Worm (Caenorhabditis elegans) whole organism, young adult: ENCODE results near the gene msp-38.

Experiments
- B0019.2 ChIP-seq: fragments of 200-800 bp; sonication (Bioruptor generic); conservative IDR thresholded peaks from 2 replicates; pipeline ENCODE4 v1.3.6; 2022; ENCODE audit warnings: missing genetic modification reagents, missing genetic modification characterization, missing compliant biosample characterization
- F10E7.11 ChIP-seq: sonication (generic microtip); optimal IDR thresholded peaks from 2 replicates; lab custom pipeline; 2017; ENCODE audit warnings: mild to moderate bottlenecking, missing genetic modification characterization, moderate library complexity, missing compliant biosample characterization
- F22D6.2 ChIP-seq: sonication (generic microtip); optimal IDR thresholded peaks from 2 replicates; lab custom pipeline; 2016; ENCODE audit warnings: mild to moderate bottlenecking, missing genetic modification characterization, missing compliant biosample characterization
- F33H1.4 ChIP-seq: fragments of 200-800 bp; sonication (Bioruptor generic); IDR thresholded peaks from 2 replicates; pipeline ENCODE4 v1.3.6; 2022; ENCODE audit warnings: missing genetic modification reagents, missing genetic modification characterization, missing compliant biosample characterization
- F39B2.1 ChIP-seq: fragments of 200-800 bp; sonication (Bioruptor generic); IDR thresholded peaks from 2 replicates; pipeline ENCODE4 v1.3.6; 2022; ENCODE audit warnings: missing genetic modification reagents, missing genetic modification characterization, missing compliant biosample characterization
- F49E8.2 ChIP-seq: sonication (generic microtip); optimal IDR thresholded peaks from 3 replicates; lab custom pipeline; 2017; ENCODE audit warnings: missing genetic modification characterization, mild to moderate bottlenecking, missing compliant biosample characterization, antibody characterized with exemption, moderate library complexity; ENCODE audit not compliant: insufficient read depth
- K11D2.4 ChIP-seq: fragments of 200-800 bp; sonication (Bioruptor generic); IDR thresholded peaks from 2 replicates; pipeline ENCODE4 v1.3.6; 2022; ENCODE audit warnings: missing genetic modification reagents, missing genetic modification characterization, missing compliant biosample characterization
- K12H6.12 ChIP-seq: fragments of 200-800 bp; sonication (Bioruptor generic); optimal IDR thresholded peaks from 2 replicates; lab custom pipeline; 2018; ENCODE audit warnings: mild to moderate bottlenecking, missing genetic modification characterization, missing compliant biosample characterization
- Y79H2A.3 ChIP-seq: fragments of 200-800 bp; sonication (Bioruptor generic); conservative IDR thresholded peaks from 2 replicates; pipeline ENCODE4 v1.3.6; 2022; ENCODE audit warnings: missing genetic modification reagents, missing genetic modification characterization, missing compliant biosample characterization
- Y95B8A.8 ChIP-seq: fragments of 200-800 bp; sonication (Bioruptor generic); IDR thresholded peaks from 2 replicates; pipeline ENCODE4 v1.3.6; 2022; ENCODE audit warnings: missing genetic modification reagents, missing genetic modification characterization, missing compliant biosample characterization
- ZK185.1 ChIP-seq: sonication (generic microtip); optimal IDR thresholded peaks from 2 replicates; lab custom pipeline; 2016; ENCODE audit warnings: mild to moderate bottlenecking, missing genetic modification characterization, missing compliant biosample characterization; ENCODE audit not compliant: poor library complexity, severe bottlenecking
- akir-1 ChIP-seq: fragments of 200-800 bp; sonication (Bioruptor generic); optimal IDR thresholded peaks from 2 replicates; lab custom pipeline; 2018; ENCODE audit warnings: mild to moderate bottlenecking, missing genetic modification characterization, moderate library complexity, missing compliant biosample characterization
- aptf-3 ChIP-seq: fragments of 200-800 bp; sonication (Bioruptor generic); IDR thresholded peaks from 2 replicates; pipeline ENCODE4 v1.3.6; 2022; ENCODE audit warnings: missing genetic modification characterization, missing compliant biosample characterization
- athp-1 ChIP-seq: sonication (generic microtip); optimal IDR thresholded peaks from 2 replicates; lab custom pipeline; 2017; ENCODE audit warnings: mild to moderate bottlenecking, missing genetic modification characterization, missing compliant biosample characterization
- attf-6 ChIP-seq: fragments of 200-800 bp; sonication (Bioruptor generic); IDR thresholded peaks from 2 replicates; pipeline ENCODE4 v1.3.6; 2022; ENCODE audit warnings: missing genetic modification reagents, missing genetic modification characterization, missing compliant biosample characterization
- bed-1 ChIP-seq: fragments of 200-800 bp; sonication (Bioruptor generic); IDR thresholded peaks from 2 replicates; pipeline ENCODE4 v1.3.6; 2022; ENCODE audit warnings: missing genetic modification reagents, missing genetic modification characterization, missing compliant biosample characterization
- ccch-3 ChIP-seq: fragments of 200-800 bp; sonication (Bioruptor generic); optimal IDR thresholded peaks from 2 replicates; lab custom pipeline; 2018; ENCODE audit warnings: mild to moderate bottlenecking, missing genetic modification characterization, missing compliant biosample characterization
- cebp-1 ChIP-seq, 2 experiments: fragments of 200-800 bp in 1 of 2; sonication (Bioruptor generic) in 1 of 2; sonication (generic microtip) in 1 of 2; IDR thresholded peaks in 1 of 2; optimal IDR thresholded peaks in 1 of 2; 2 replicates each; pipeline versions ENCODE4 v1.3.6 to Lab custom; 2017 to 2022; ENCODE audit warnings: missing compliant biosample characterization in 2 of 2, missing genetic modification characterization in 2 of 2, mild to moderate bottlenecking in 1 of 2, missing genetic modification reagents in 1 of 2, moderate library complexity in 1 of 2
- cebp-2 ChIP-seq: fragments of 200-800 bp; sonication (Bioruptor generic); IDR thresholded peaks from 2 replicates; pipeline ENCODE4 v1.3.6; 2022; ENCODE audit warnings: missing genetic modification characterization, missing compliant biosample characterization
- ceh-58 ChIP-seq: fragments of 200-800 bp; sonication (Bioruptor generic); IDR thresholded peaks from 2 replicates; pipeline ENCODE4 v1.3.6; 2022; ENCODE audit warnings: missing genetic modification characterization, missing compliant biosample characterization
- ceh-91 ChIP-seq: fragments of 200-800 bp; sonication (Bioruptor generic); IDR thresholded peaks from 2 replicates; pipeline ENCODE4 v1.3.6; 2022; ENCODE audit warnings: missing genetic modification reagents, missing genetic modification characterization, missing compliant biosample characterization
- dpff-1 ChIP-seq: sonication (generic microtip); optimal IDR thresholded peaks from 2 replicates; lab custom pipeline; 2017; ENCODE audit warnings: mild to moderate bottlenecking, missing genetic modification characterization, missing compliant biosample characterization
- dpl-1 ChIP-seq: fragments of 150-350 bp; optimal IDR thresholded peaks from 2 replicates; lab custom pipeline; 2014; ENCODE audit warnings: missing biosample characterization, missing genetic modification reagents, missing genetic modification characterization
- egl-44 ChIP-seq: fragments of 200-800 bp; sonication (Bioruptor generic); IDR thresholded peaks from 2 replicates; pipeline ENCODE4 v1.3.6; 2022; ENCODE audit warnings: missing genetic modification reagents, missing genetic modification characterization, missing compliant biosample characterization
- ets-4 ChIP-seq: fragments of 200-800 bp; sonication (Bioruptor generic); optimal IDR thresholded peaks from 2 replicates; lab custom pipeline; 2018; ENCODE audit warnings: mild to moderate bottlenecking, missing genetic modification characterization, missing compliant biosample characterization
- him-1 ChIP-seq: sonication (generic microtip); optimal IDR thresholded peaks from 2 replicates; lab custom pipeline; 2016; ENCODE audit warnings: missing genotype, missing genetic modification reagents, missing genetic modification characterization, missing compliant biosample characterization
- hlh-26 ChIP-seq: fragments of 200-800 bp; sonication (Bioruptor generic); conservative IDR thresholded peaks from 2 replicates; pipeline ENCODE4 v1.3.6; 2022; ENCODE audit warnings: missing genetic modification reagents, missing genetic modification characterization, missing compliant biosample characterization
- hrde-1 ChIP-seq: sonication (generic microtip); optimal IDR thresholded peaks from 2 replicates; lab custom pipeline; 2016; ENCODE audit warnings: missing genetic modification characterization, mild to moderate bottlenecking, missing compliant biosample characterization, moderate library complexity, missing genotype, missing genetic modification reagents, borderline replicate concordance
- let-607 ChIP-seq, 2 experiments: fragments of 200-800 bp in 1 of 2; sonication (Bioruptor generic) in 1 of 2; sonication (generic microtip) in 1 of 2; optimal IDR thresholded peaks; 2 replicates each; lab custom pipeline; 2016 to 2018; ENCODE audit warnings: mild to moderate bottlenecking in 2 of 2, missing compliant biosample characterization in 2 of 2, missing genetic modification characterization in 2 of 2, moderate library complexity in 2 of 2, missing genotype in 1 of 2
- lin-35 ChIP-seq, 3 experiments: fragments of 150-350 bp in 2 of 3; sonication (generic microtip) in 1 of 3; optimal IDR thresholded peaks; 2 replicates each; lab custom pipeline; 2014 to 2018; ENCODE audit warnings: missing biosample characterization in 3 of 3, missing genetic modification characterization in 3 of 3, missing genetic modification reagents in 3 of 3
- lin-54 ChIP-seq: fragments of 200-800 bp; sonication (Bioruptor generic); optimal IDR thresholded peaks from 2 replicates; lab custom pipeline; 2018; ENCODE audit warnings: mild to moderate bottlenecking, missing genetic modification characterization, missing compliant biosample characterization
- lsy-27 ChIP-seq: sonication (generic microtip); optimal IDR thresholded peaks from 2 replicates; lab custom pipeline; 2017; ENCODE audit warnings: missing genetic modification characterization, mild to moderate bottlenecking, missing compliant biosample characterization, antibody characterized with exemption, missing genotype, borderline replicate concordance; ENCODE audit not compliant: insufficient read depth
- madf-3 ChIP-seq: fragments of 200-800 bp; sonication (Bioruptor generic); IDR thresholded peaks from 2 replicates; pipeline ENCODE4 v1.3.6; 2022; ENCODE audit warnings: missing genetic modification reagents, missing genetic modification characterization, missing compliant biosample characterization
- madf-6 ChIP-seq: fragments of 200-800 bp; sonication (Bioruptor generic); IDR thresholded peaks from 2 replicates; pipeline ENCODE4 v1.3.6; 2022; ENCODE audit warnings: missing genetic modification reagents, missing genetic modification characterization, missing compliant biosample characterization
- mxl-1 ChIP-seq: sonication (generic microtip); optimal IDR thresholded peaks from 2 replicates; lab custom pipeline; 2016; ENCODE audit warnings: missing genetic modification characterization, missing compliant biosample characterization
- nfya-1 ChIP-seq: sonication (generic microtip); optimal IDR thresholded peaks from 2 replicates; lab custom pipeline; 2017; ENCODE audit warnings: antibody characterized with exemption, missing compliant biosample characterization, missing genetic modification characterization, borderline replicate concordance; ENCODE audit not compliant: insufficient read depth
- nhr-179 ChIP-seq: sonication (generic microtip); optimal IDR thresholded peaks from 2 replicates; lab custom pipeline; 2016; ENCODE audit warnings: mild to moderate bottlenecking, missing genetic modification characterization, missing compliant biosample characterization
- nhr-27 ChIP-seq: fragments of 200-800 bp; sonication (Bioruptor generic); optimal IDR thresholded peaks from 2 replicates; lab custom pipeline; 2018; ENCODE audit warnings: mild to moderate bottlenecking, missing genetic modification characterization, moderate library complexity, missing compliant biosample characterization
- pbrm-1 ChIP-seq: fragments of 200-800 bp; sonication (Bioruptor generic); IDR thresholded peaks from 2 replicates; pipeline ENCODE4 v1.3.6; 2022; ENCODE audit warnings: missing genetic modification reagents, missing genetic modification characterization, missing compliant biosample characterization
- rcor-1 ChIP-seq: fragments of 200-800 bp; sonication (Bioruptor generic); IDR thresholded peaks from 2 replicates; pipeline ENCODE4 v1.3.6; 2022; ENCODE audit warnings: missing genetic modification reagents, missing genetic modification characterization, missing compliant biosample characterization
- snpc-3.4 ChIP-seq: sonication (generic microtip); optimal IDR thresholded peaks from 2 replicates; lab custom pipeline; 2017; ENCODE audit warnings: missing genetic modification characterization, mild to moderate bottlenecking, missing compliant biosample characterization, antibody characterized with exemption, moderate library complexity, missing genotype, missing genetic modification reagents
- snpc-4 ChIP-seq, 5 experiments: fragments of 150-350 bp in 1 of 5; sonication (generic microtip) in 4 of 5; optimal IDR thresholded peaks; 2 replicates each; lab custom pipeline; 2014 to 2018; ENCODE audit warnings: missing genetic modification characterization in 5 of 5, missing biosample characterization in 3 of 5, antibody characterized with exemption in 2 of 5, mild to moderate bottlenecking in 2 of 5, missing compliant biosample characterization in 2 of 5, missing genotype in 2 of 5, moderate library complexity in 2 of 5, missing genetic modification reagents in 1 of 5
- sptf-2 ChIP-seq: fragments of 200-800 bp; sonication (Bioruptor generic); optimal IDR thresholded peaks from 2 replicates; lab custom pipeline; 2018; ENCODE audit warnings: mild to moderate bottlenecking, missing genetic modification characterization, missing compliant biosample characterization
- tbp1 ChIP-seq: fragments of 200-800 bp; sonication (Bioruptor generic); optimal IDR thresholded peaks from 2 replicates; lab custom pipeline; 2018; ENCODE audit warnings: mild to moderate bottlenecking, missing genetic modification characterization, missing compliant biosample characterization
- xnd-1 ChIP-seq: sonication (generic microtip); optimal IDR thresholded peaks from 2 replicates; lab custom pipeline; 2016; ENCODE audit warnings: missing genotype, missing genetic modification reagents, missing genetic modification characterization, missing compliant biosample characterization
- ztf-6 ChIP-seq: fragments of 200-800 bp; sonication (Bioruptor generic); IDR thresholded peaks from 2 replicates; pipeline ENCODE4 v1.3.6; 2022; ENCODE audit warnings: missing genetic modification reagents, missing genetic modification characterization, missing compliant biosample characterization

Gene msp-38

DNA sequence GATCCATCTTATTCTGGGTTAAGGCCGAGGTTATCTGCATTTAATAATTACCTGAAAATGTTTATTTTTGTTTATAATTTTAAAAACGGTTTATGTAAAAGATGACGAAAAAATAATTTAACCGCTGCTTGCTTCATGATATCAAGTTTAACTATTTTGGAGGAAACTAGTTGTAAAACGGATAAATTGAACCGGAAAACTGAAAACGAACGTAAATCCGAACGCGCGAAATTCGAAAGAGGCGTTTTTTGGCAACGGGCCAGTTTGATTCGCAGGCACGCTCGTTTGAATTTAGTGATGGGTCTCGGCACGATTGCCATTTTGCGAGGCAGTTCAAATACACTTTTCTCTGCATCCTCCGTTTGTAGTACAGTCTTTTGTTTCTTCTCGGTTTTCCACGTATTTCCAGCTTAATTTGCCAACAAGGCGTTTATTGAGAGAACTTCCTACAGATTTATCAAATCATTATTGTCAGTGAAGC lies 14.6 kb downstream of the msp-38 start, which contains the start of the genes gtbp-1 and K08F4.3 (continued):
- no peak for TF ChIP-seq madf-3 (GFP tag; lab: Robert Waterston, UW)
- TF ChIP-seq F49E8.2 (tag; lab: Kevin White, UChicago), result no peak
- TF ChIP-seq dpff-1 (tag; lab: Kevin White, UChicago), result no peak
- TF ChIP-seq K12H6.12 (tag; lab: Kevin White, UChicago), result peak; percentile 23
- no peak for TF ChIP-seq Y79H2A.3 (GFP tag; lab: Robert Waterston, UW)
- peak; percentile 81 for TF ChIP-seq madf-6 (GFP tag; lab: Robert Waterston, UW)
- no peak for TF ChIP-seq bed-1
- no peak for TF ChIP-seq ceh-58 (GFP tag; lab: Robert Waterston, UW)
- TF ChIP-seq hrde-1 (tag; lab: Kevin White, UChicago), result no peak
- no peak for TF ChIP-seq F22D6.2 (tag; lab: Kevin White, UChicago)
- no peak for TF ChIP-seq egl-44 (GFP tag; lab: Robert Waterston, UW)
- TF ChIP-seq B0019.2 (GFP tag; lab: Robert Waterston, UW), result no peak
- no peak for TF ChIP-seq ets-4 (GFP tag; lab: Kevin White, UChicago)
- TF ChIP-seq lin-35 (GFP tag; optimal IDR thresholded peaks at IDR 0.05; lab: Kevin White, UChicago), result no peak
- peak; percentile 27 for TF ChIP-seq ZK185.1 (tag; lab: Kevin White, UChicago)
- no peak for TF ChIP-seq attf-6 (GFP tag; lab: Robert Waterston, UW)
- TF ChIP-seq nhr-179 (tag; lab: Kevin White, UChicago), result no peak
- TF ChIP-seq cebp-1 (GFP tag; IDR thresholded peaks at IDR 0.05; lab: Robert Waterston, UW), result no peak
- TF ChIP-seq cebp-1 (tag; optimal IDR thresholded peaks at IDR 0.05; lab: Kevin White, UChicago), result no peak
- peak; percentile 8 for TF ChIP-seq xnd-1
- peak; percentile 69 for TF ChIP-seq dpl-1 (GFP tag; lab: Kevin White, UChicago)
- no peak for TF ChIP-seq cebp-2 (GFP tag; lab: Robert Waterston, UW)
- no peak for TF ChIP-seq F10E7.11 (tag; lab: Kevin White, UChicago)
- TF ChIP-seq hlh-26, result no peak
- no peak for TF ChIP-seq akir-1
- no peak for TF ChIP-seq sptf-2 (GFP tag; lab: Kevin White, UChicago)
- TF ChIP-seq nfya-1 (tag; lab: Kevin White, UChicago), result no peak
- TF ChIP-seq lsy-27, result no peak
- TF ChIP-seq F39B2.1, result no peak
- no peak for TF ChIP-seq snpc-3.4
- no peak for TF ChIP-seq tbp1 (GFP tag; lab: Kevin White, UChicago)
- peak; percentile 72 for TF ChIP-seq ceh-91 (GFP tag; lab: Robert Waterston, UW)
- no peak for TF ChIP-seq athp-1 (tag; lab: Kevin White, UChicago)
- peak; percentile 91 for TF ChIP-seq F33H1.4 (GFP tag; lab: Robert Waterston, UW)
- no peak for TF ChIP-seq nhr-27 (tag; lab: Kevin White, UChicago)
- TF ChIP-seq let-607 (tag; optimal IDR thresholded peaks at IDR 0.05; lab: Kevin White, UChicago), result no peak
- peak; percentile 94 for TF ChIP-seq lin-54
- peak; percentile 41; the same call in 1 of the 2 replicates for TF ChIP-seq rcor-1 (GFP tag; lab: Robert Waterston, UW)
- no peak for TF ChIP-seq ztf-6 (GFP tag; lab: Robert Waterston, UW)
- peak; percentile 21 for TF ChIP-seq snpc-4 (GFP tag; optimal IDR thresholded peaks at IDR 0.05; lab: Kevin White, UChicago)
- peak in 3 of 4 experiments; percentile 41 to 73 (median 51) for TF ChIP-seq snpc-4 (tag; optimal IDR thresholded peaks at IDR 0.05; lab: Kevin White, UChicago)
- TF ChIP-seq K11D2.4 (GFP tag; lab: Robert Waterston, UW), result no peak
- peak; percentile 50; the same call in 1 of the 2 replicates for TF ChIP-seq pbrm-1
- 0 out of 2 replicates have a peak, but pooled peaks have one; percentile 13 for TF ChIP-seq Y95B8A.8 (GFP tag; lab: Robert Waterston, UW)
- peak; percentile 33 for TF ChIP-seq him-1 (tag; lab: Kevin White, UChicago)
- TF ChIP-seq ccch-3 (GFP tag; lab: Kevin White, UChicago), result no peak
- no peak for TF ChIP-seq mxl-1 (tag; lab: Kevin White, UChicago)
- no peak for TF ChIP-seq aptf-3 (GFP tag; lab: Robert Waterston, UW)
